Worm (Caenorhabditis elegans): Measurements from ENCODE around the gene F52E1.3.

DNA sequence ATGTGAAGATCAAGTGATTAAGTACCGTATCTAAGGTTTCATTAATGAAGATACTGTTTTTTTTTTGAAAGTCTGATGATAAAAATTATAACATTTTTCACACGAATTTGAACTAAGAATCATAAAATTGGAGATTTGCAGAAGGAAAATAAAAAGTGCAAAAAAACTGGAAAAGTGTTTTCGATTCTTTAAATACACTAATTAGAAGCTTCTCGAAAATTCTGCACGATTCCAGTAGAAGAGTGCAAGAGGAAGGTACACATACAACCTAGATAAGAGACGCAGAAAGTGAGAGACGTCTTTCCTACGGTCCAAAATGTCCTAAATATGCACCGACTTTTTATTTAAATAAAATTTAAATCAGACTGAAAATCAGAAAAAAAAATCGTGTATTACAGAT lies 31.6 kb downstream of the F52E1.3 start:
- TF ChIP-seq snpc-4 (tag; optimal IDR thresholded peaks at IDR 0.05): no peak
- no peak for TF ChIP-seq tbx-2 (tag; optimal IDR thresholded peaks at IDR 0.05)
- TF ChIP-seq egl-27 (tag; optimal IDR thresholded peaks at IDR 0.05): no peak
- no peak for TF ChIP-seq lin-15B (tag; optimal IDR thresholded peaks at IDR 0.05)
- no peak for TF ChIP-seq unc-39 (tag; optimal IDR thresholded peaks at IDR 0.05)
- no peak for TF ChIP-seq elt-3 (tag; optimal IDR thresholded peaks at IDR 0.05)
- no peak for TF ChIP-seq jun-1 (tag; optimal IDR thresholded peaks at IDR 0.05)
- TF ChIP-seq eor-1 (tag; optimal IDR thresholded peaks at IDR 0.05): no peak
- TF ChIP-seq nhr-25 (tag; optimal IDR thresholded peaks at IDR 0.05): no peak
- no peak for TF ChIP-seq lsy-12 (tag; optimal IDR thresholded peaks at IDR 0.05)
